Fruit fly (Drosophila melanogaster) whole organism, adult: ENCODE results near the gene Wdr37.

Experiments used
- CG11617 ChIP-seq: fragments of 200-800 bp; sonication (Bioruptor generic); optimal IDR thresholded peaks from 2 replicates; lab custom pipeline; 2017; ENCODE audit warnings: mild to moderate bottlenecking, missing biosample characterization, missing genetic modification reagents, missing genetic modification characterization
- CG12768 ChIP-seq: fragments of 200-800 bp; sonication (Bioruptor generic); optimal IDR thresholded peaks from 2 replicates; lab custom pipeline; 2017; ENCODE audit warnings: missing biosample characterization, missing genetic modification characterization, mild to moderate bottlenecking, moderate library complexity, missing genetic modification reagents
- CG14711 ChIP-seq: fragments of 200-800 bp; sonication (Bioruptor generic); optimal IDR thresholded peaks from 2 replicates; lab custom pipeline; 2018; ENCODE audit warnings: missing biosample characterization, mild to moderate bottlenecking, missing genetic modification characterization, moderate library complexity
- CG1620 ChIP-seq: fragments of 200-800 bp; sonication (Bioruptor generic); optimal IDR thresholded peaks from 2 replicates; lab custom pipeline; 2016; ENCODE audit warnings: missing biosample characterization, missing genetic modification characterization
- CG33017 ChIP-seq: fragments of 200-800 bp; sonication (Bioruptor generic); optimal IDR thresholded peaks from 2 replicates; lab custom pipeline; 2018; ENCODE audit warnings: missing biosample characterization, mild to moderate bottlenecking, missing genetic modification characterization, moderate library complexity
- CG5204 ChIP-seq: fragments of 200-800 bp; sonication (Bioruptor generic); optimal IDR thresholded peaks from 2 replicates; lab custom pipeline; 2016; ENCODE audit warnings: missing biosample characterization, missing genetic modification characterization
- CG7045 ChIP-seq: fragments of 200-800 bp; sonication (Bioruptor generic); optimal IDR thresholded peaks from 2 replicates; lab custom pipeline; 2017; ENCODE audit warnings: missing biosample characterization, mild to moderate bottlenecking, missing genetic modification characterization
- CG7101 ChIP-seq: fragments of 200-800 bp; sonication (Bioruptor generic); optimal IDR thresholded peaks from 2 replicates; lab custom pipeline; 2018; ENCODE audit warnings: missing biosample characterization, mild to moderate bottlenecking, missing genetic modification characterization, moderate library complexity
- Clk ChIP-seq: fragments of 200-800 bp; sonication (Bioruptor generic); optimal IDR thresholded peaks from 2 replicates; lab custom pipeline; 2017; ENCODE audit warnings: missing biosample characterization, missing genetic modification characterization
- Crg-1 ChIP-seq: fragments of 200-800 bp; sonication (Bioruptor generic); optimal IDR thresholded peaks from 2 replicates; lab custom pipeline; 2016; ENCODE audit warnings: missing biosample characterization, missing genetic modification characterization
- Hr96 ChIP-seq: fragments of 200-800 bp; sonication (Bioruptor generic); optimal IDR thresholded peaks from 2 replicates; lab custom pipeline; 2016; ENCODE audit warnings: missing biosample characterization, missing genetic modification characterization
- Mnt ChIP-seq: fragments of 200-800 bp; sonication (Bioruptor generic); optimal IDR thresholded peaks from 2 replicates; lab custom pipeline; 2016; ENCODE audit warnings: missing biosample characterization, mild to moderate bottlenecking, missing genetic modification characterization
- bab1 ChIP-seq: fragments of 200-800 bp; sonication (Bioruptor generic); optimal IDR thresholded peaks from 3 replicates; lab custom pipeline; 2019; ENCODE audit warnings: missing biosample characterization, mild to moderate bottlenecking, missing genetic modification characterization, moderate library complexity
- cic ChIP-seq: fragments of 200-800 bp; sonication (Bioruptor generic); optimal IDR thresholded peaks from 2 replicates; lab custom pipeline; 2017; ENCODE audit warnings: missing biosample characterization, mild to moderate bottlenecking, missing genetic modification characterization, moderate library complexity
- cnc ChIP-seq, 2 experiments: fragments of >200 bp; optimal IDR thresholded peaks; 2 replicates each; lab custom pipeline; 2017
- kay ChIP-seq: fragments of 200-800 bp; sonication (Bioruptor generic); peaks from one replicate; lab custom pipeline; 2016; ENCODE audit warnings: missing biosample characterization, missing genetic modification characterization, borderline replicate concordance
- ovo ChIP-seq: fragments of 200-800 bp; sonication (Bioruptor generic); optimal IDR thresholded peaks from 2 replicates; lab custom pipeline; 2016; ENCODE audit warnings: missing biosample characterization, missing genetic modification characterization
- pad ChIP-seq: fragments of 200-800 bp; sonication (Bioruptor generic); optimal IDR thresholded peaks from 3 replicates; lab custom pipeline; 2017; ENCODE audit warnings: missing biosample characterization, missing genetic modification characterization, mild to moderate bottlenecking, moderate library complexity, missing genetic modification reagents
- tj ChIP-seq: fragments of 200-800 bp; sonication (Bioruptor generic); optimal IDR thresholded peaks from 3 replicates; lab custom pipeline; 2017; ENCODE audit warnings: missing biosample characterization, mild to moderate bottlenecking, missing genetic modification characterization, moderate library complexity
- toe ChIP-seq: fragments of 200-800 bp; sonication (Bioruptor generic); optimal IDR thresholded peaks from 2 replicates; lab custom pipeline; 2016; ENCODE audit warnings: missing biosample characterization, missing genetic modification characterization

Wdr37 gene

dm6 chr3R:18436550-18437362, 34.2 kb upstream of the Wdr37 start:
- TF ChIP-seq CG11617 (GFP tag; lab: Kevin White, UChicago): peak; percentile 78
- TF ChIP-seq Hr96: peak; percentile 37
- no peak for TF ChIP-seq CG1620 (GFP tag; lab: Kevin White, UChicago)
- TF ChIP-seq tj (GFP tag; lab: Kevin White, UChicago): peak; percentile 94
- peak; percentile 50 for TF ChIP-seq CG33017 (tag; lab: Kevin White, UChicago)
- peak; percentile 78 for TF ChIP-seq CG14711 (tag; lab: Kevin White, UChicago)
- TF ChIP-seq cic (GFP tag; lab: Kevin White, UChicago): peak; percentile 76
- TF ChIP-seq CG12768 (GFP tag; lab: Kevin White, UChicago): peak; percentile 81
- peak; percentile 60 for TF ChIP-seq CG7101
- TF ChIP-seq Mnt (GFP tag; lab: Kevin White, UChicago): peak; percentile 47
- TF ChIP-seq pad (GFP tag; lab: Kevin White, UChicago): peak; percentile 29
- peak; percentile 72 for TF ChIP-seq CG5204 (GFP tag; lab: Kevin White, UChicago)
- TF ChIP-seq CG7045: peak; percentile 68
- no peak for TF ChIP-seq Clk (GFP tag; lab: Kevin White, UChicago)
- TF ChIP-seq toe (GFP tag; lab: Kevin White, UChicago): peak; percentile 46
- no peak for TF ChIP-seq ovo (GFP tag; lab: Kevin White, UChicago)
- no peak for TF ChIP-seq Crg-1
- TF ChIP-seq bab1 (GFP tag; lab: Kevin White, UChicago): peak; percentile 8
- TF ChIP-seq cnc (optimal IDR thresholded peaks at IDR 0.05; lab: Kevin White, UChicago): no peak
- TF ChIP-seq kay (GFP tag; lab: Kevin White, UChicago): no peak

- TF ChIP-seq pad (GFP tag; lab: Kevin White, UChicago): no peak
- TF ChIP-seq CG1620 (GFP tag; lab: Kevin White, UChicago): no peak
- no peak for TF ChIP-seq Crg-1
- TF ChIP-seq CG7045: no peak
- no peak for TF ChIP-seq ovo (GFP tag; lab: Kevin White, UChicago)
- TF ChIP-seq kay (GFP tag; lab: Kevin White, UChicago): no peak
- TF ChIP-seq CG33017 (tag; lab: Kevin White, UChicago): no peak
- no peak for TF ChIP-seq CG14711 (tag; lab: Kevin White, UChicago)
- TF ChIP-seq cnc (optimal IDR thresholded peaks at IDR 0.05; lab: Kevin White, UChicago): no peak
- no peak for TF ChIP-seq Clk (GFP tag; lab: Kevin White, UChicago)
- no peak for TF ChIP-seq CG7101
- no peak for TF ChIP-seq CG12768 (GFP tag; lab: Kevin White, UChicago)
- no peak for TF ChIP-seq CG11617 (GFP tag; lab: Kevin White, UChicago)
- no peak for TF ChIP-seq Mnt (GFP tag; lab: Kevin White, UChicago)
- TF ChIP-seq tj (GFP tag; lab: Kevin White, UChicago): no peak
- no peak for TF ChIP-seq CG5204 (GFP tag; lab: Kevin White, UChicago)
- TF ChIP-seq cic (GFP tag; lab: Kevin White, UChicago): no peak
- no peak for TF ChIP-seq bab1 (GFP tag; lab: Kevin White, UChicago)
- TF ChIP-seq Hr96: no peak
- no peak for TF ChIP-seq toe (GFP tag; lab: Kevin White, UChicago)
Observed at dm6 chr3R:18432905-18433304, 30.4 kb upstream of the Wdr37 start.

dm6 chr3R:18423352-18423751, 20.8 kb upstream of the Wdr37 start:
- TF ChIP-seq CG14711 (tag; lab: Kevin White, UChicago): no peak
- peak; percentile 59 for TF ChIP-seq kay (GFP tag; lab: Kevin White, UChicago)

- TF ChIP-seq bab1 (GFP tag; lab: Kevin White, UChicago): no peak
- TF ChIP-seq pad (GFP tag; lab: Kevin White, UChicago): no peak
- TF ChIP-seq tj (GFP tag; lab: Kevin White, UChicago): no peak
- no peak for TF ChIP-seq ovo (GFP tag; lab: Kevin White, UChicago)
- no peak for TF ChIP-seq kay (GFP tag; lab: Kevin White, UChicago)
- no peak for TF ChIP-seq CG33017 (tag; lab: Kevin White, UChicago)
Observed at dm6 chr3R:18422446-18422845, 19.9 kb upstream of the Wdr37 start.

dm6 chr3R:18412279-18413214, 10.0 kb upstream of the Wdr37 start, which contains the start of gene CG31122:
CG31122 (minus strand) TSS chr3R:18412874.
- peak; percentile 20 for TF ChIP-seq CG7045
- TF ChIP-seq Clk (GFP tag; lab: Kevin White, UChicago): peak; percentile 10
- TF ChIP-seq CG11617 (GFP tag; lab: Kevin White, UChicago): peak; percentile 52
- TF ChIP-seq pad (GFP tag; lab: Kevin White, UChicago): peak; percentile 35
- TF ChIP-seq Mnt (GFP tag; lab: Kevin White, UChicago): peak; percentile 51
- no peak for TF ChIP-seq CG5204 (GFP tag; lab: Kevin White, UChicago)
- no peak for TF ChIP-seq kay (GFP tag; lab: Kevin White, UChicago)
- peak; percentile 11 for TF ChIP-seq CG7101
- peak; percentile 37 for TF ChIP-seq CG1620 (GFP tag; lab: Kevin White, UChicago)
- peak; percentile 74 for TF ChIP-seq toe (GFP tag; lab: Kevin White, UChicago)
- TF ChIP-seq Hr96: peak; percentile 66
- TF ChIP-seq CG33017 (tag; lab: Kevin White, UChicago): no peak
- peak; percentile 30 for TF ChIP-seq ovo (GFP tag; lab: Kevin White, UChicago)
- peak; percentile 29 for TF ChIP-seq CG12768 (GFP tag; lab: Kevin White, UChicago)
- TF ChIP-seq tj (GFP tag; lab: Kevin White, UChicago): peak; percentile 40
- TF ChIP-seq bab1 (GFP tag; lab: Kevin White, UChicago): no peak
- peak; percentile 73 for TF ChIP-seq CG14711 (tag; lab: Kevin White, UChicago)
